Worm (Caenorhabditis elegans): ENCODE data around the gene pdtf-1.

DNA sequence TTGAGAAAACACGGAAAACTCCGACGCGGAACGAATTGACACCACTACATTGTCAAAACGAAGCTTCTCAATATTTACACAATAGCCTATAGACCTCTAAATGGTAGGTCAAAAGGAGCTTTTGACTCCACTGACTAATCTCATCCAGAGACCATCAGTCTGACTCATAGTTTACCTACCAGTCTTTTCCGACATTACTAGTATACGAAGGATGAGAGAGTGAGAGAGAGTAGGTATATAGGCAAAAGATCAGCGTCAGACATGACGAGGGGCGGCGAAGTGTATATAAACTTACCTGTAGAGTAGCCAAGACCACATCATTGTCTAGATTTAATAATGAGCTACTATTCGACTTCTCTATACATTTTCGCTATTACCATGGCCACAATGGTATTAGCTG is 54.3 kb downstream of the pdtf-1 start, which contains the start of gene srlf-3:
- TF ChIP-seq mbf-1 (tag; optimal IDR thresholded peaks at IDR 0.05) (no peak), unc-55 (GFP tag; optimal IDR thresholded peaks at IDR 0.05) (no peak), ztf-1 (GFP tag; conservative IDR thresholded peaks at IDR 0.05) (no peak), skn-1 (tag; optimal IDR thresholded peaks at IDR 0.05) (no peak), alr-1 (tag; optimal IDR thresholded peaks at IDR 0.05) (no peak), dmd-4 (tag; optimal IDR thresholded peaks at IDR 0.05) (no peak), crh-2 (tag; optimal IDR thresholded peaks at IDR 0.05) (no peak), egl-27 (tag; optimal IDR thresholded peaks at IDR 0.05) (no peak)
